Worm (Caenorhabditis elegans) whole organism, L3 larva: Measurements from ENCODE around the gene F54H12.8.

Experiments
- R02D3.7 ChIP-seq: fragments of 150-350 bp; optimal IDR thresholded peaks from 2 replicates; lab custom pipeline; 2014; ENCODE audit warnings: missing biosample characterization, missing genetic modification characterization
- ZK546.5 ChIP-seq: sonication (generic microtip); optimal IDR thresholded peaks from 2 replicates; lab custom pipeline; 2017; ENCODE audit warnings: missing biosample characterization, missing genetic modification characterization
- aly-2 ChIP-seq: fragments of 150-350 bp; optimal IDR thresholded peaks from 2 replicates; lab custom pipeline; 2014; ENCODE audit warnings: missing biosample characterization, missing genetic modification characterization
- ceh-28 ChIP-seq: fragments of 150-350 bp; optimal IDR thresholded peaks from 2 replicates; lab custom pipeline; 2014; ENCODE audit warnings: missing biosample characterization, missing genetic modification reagents, missing genetic modification characterization
- ceh-82 ChIP-seq: fragments of 150-350 bp; optimal IDR thresholded peaks from 2 replicates; lab custom pipeline; 2014; ENCODE audit warnings: missing biosample characterization, missing genetic modification characterization
- ceh-9 ChIP-seq: sonication (generic microtip); optimal IDR thresholded peaks from 2 replicates; lab custom pipeline; 2018; ENCODE audit warnings: missing biosample characterization, missing genetic modification characterization
- egl-27 ChIP-seq: sonication (generic microtip); optimal IDR thresholded peaks from 4 replicates; lab custom pipeline; 2017; ENCODE audit warnings: missing biosample characterization, missing genetic modification reagents, missing genetic modification characterization
- egl-5 ChIP-seq: fragments of 150-350 bp; optimal IDR thresholded peaks from 2 replicates; lab custom pipeline; 2017; ENCODE audit warnings: missing biosample characterization, missing genetic modification reagents, missing genetic modification characterization, inconsistent platforms
- elt-1 ChIP-seq: fragments of 150-350 bp; optimal IDR thresholded peaks from 2 replicates; lab custom pipeline; 2014; ENCODE audit warnings: missing biosample characterization, missing genetic modification characterization
- elt-3 ChIP-seq, 3 experiments: fragments of 150-350 bp in 1 of 3; sonication (generic microtip) in 2 of 3; optimal IDR thresholded peaks; 2 replicates in 2 of 3; 4 replicates in 1 of 3; lab custom pipeline; 2014 to 2017; ENCODE audit warnings: missing biosample characterization in 3 of 3, missing genetic modification characterization in 3 of 3
- fkh-2 ChIP-seq: fragments of 150-350 bp; optimal IDR thresholded peaks from 2 replicates; lab custom pipeline; 2014; ENCODE audit warnings: missing biosample characterization, missing genetic modification reagents, missing genetic modification characterization
- hmg-11 ChIP-seq: sonication (generic microtip); optimal IDR thresholded peaks from 2 replicates; lab custom pipeline; 2016; ENCODE audit warnings: missing genetic modification characterization, missing compliant biosample characterization
- jun-1 ChIP-seq: fragments of 150-350 bp; optimal IDR thresholded peaks from 2 replicates; lab custom pipeline; 2014; ENCODE audit warnings: missing biosample characterization, missing genetic modification reagents, missing genetic modification characterization
- lin-15B ChIP-seq: fragments of 150-350 bp; optimal IDR thresholded peaks from 2 replicates; lab custom pipeline; 2014; ENCODE audit warnings: missing biosample characterization, missing genetic modification characterization
- lsy-12 ChIP-seq: sonication (generic microtip); optimal IDR thresholded peaks from 2 replicates; lab custom pipeline; 2016; ENCODE audit warnings: mild to moderate bottlenecking, missing genetic modification characterization, missing compliant biosample characterization
- mml-1 ChIP-seq: fragments of 150-350 bp; sonication (generic microtip); optimal IDR thresholded peaks from 3 replicates; lab custom pipeline; 2014; ENCODE audit warnings: missing biosample characterization, missing genetic modification characterization
- nfya-1 ChIP-seq: sonication (generic microtip); optimal IDR thresholded peaks from 2 replicates; lab custom pipeline; 2017; ENCODE audit warnings: missing genetic modification characterization, mild to moderate bottlenecking, missing compliant biosample characterization, antibody characterized with exemption, moderate library complexity; ENCODE audit not compliant: insufficient read depth
- nhr-11 ChIP-seq: fragments of 150-350 bp; optimal IDR thresholded peaks from 2 replicates; lab custom pipeline; 2014; ENCODE audit warnings: missing biosample characterization, missing genetic modification characterization
- nhr-25 ChIP-seq: sonication (generic microtip); optimal IDR thresholded peaks from 2 replicates; lab custom pipeline; 2017; ENCODE audit warnings: missing biosample characterization, missing genetic modification characterization
- nhr-28 ChIP-seq: fragments of 150-350 bp; optimal IDR thresholded peaks from 2 replicates; lab custom pipeline; 2014; ENCODE audit warnings: missing biosample characterization, missing genetic modification characterization
- nhr-43 ChIP-seq: sonication (generic microtip); optimal IDR thresholded peaks from 2 replicates; lab custom pipeline; 2016; ENCODE audit warnings: mild to moderate bottlenecking, missing genetic modification characterization, missing compliant biosample characterization; ENCODE audit not compliant: poor library complexity, severe bottlenecking
- pha-4 ChIP-seq: fragments of 150-350 bp; optimal IDR thresholded peaks from 2 replicates; lab custom pipeline; 2014; ENCODE audit warnings: missing biosample characterization, missing genetic modification reagents, missing genetic modification characterization
- pqm-1 ChIP-seq: fragments of 150-350 bp; optimal IDR thresholded peaks from 2 replicates; lab custom pipeline; 2017; ENCODE audit warnings: missing biosample characterization, missing genetic modification characterization, inconsistent platforms
- tbx-2 ChIP-seq: sonication (generic microtip); optimal IDR thresholded peaks from 2 replicates; lab custom pipeline; 2016; ENCODE audit warnings: mild to moderate bottlenecking, missing genetic modification characterization, missing compliant biosample characterization
- unc-62 ChIP-seq: fragments of 150-350 bp; sonication (generic microtip); optimal IDR thresholded peaks from 4 replicates; lab custom pipeline; 2014; ENCODE audit warnings: missing biosample characterization, missing genetic modification reagents, missing genetic modification characterization
- zag-1 ChIP-seq: fragments of 150-350 bp; optimal IDR thresholded peaks from 2 replicates; lab custom pipeline; 2014; ENCODE audit warnings: missing biosample characterization, missing genetic modification characterization
- ztf-11 ChIP-seq: fragments of 150-350 bp; optimal IDR thresholded peaks from 2 replicates; lab custom pipeline; 2014; ENCODE audit warnings: missing biosample characterization, missing genetic modification characterization

The F54H12.8 gene

DNA sequence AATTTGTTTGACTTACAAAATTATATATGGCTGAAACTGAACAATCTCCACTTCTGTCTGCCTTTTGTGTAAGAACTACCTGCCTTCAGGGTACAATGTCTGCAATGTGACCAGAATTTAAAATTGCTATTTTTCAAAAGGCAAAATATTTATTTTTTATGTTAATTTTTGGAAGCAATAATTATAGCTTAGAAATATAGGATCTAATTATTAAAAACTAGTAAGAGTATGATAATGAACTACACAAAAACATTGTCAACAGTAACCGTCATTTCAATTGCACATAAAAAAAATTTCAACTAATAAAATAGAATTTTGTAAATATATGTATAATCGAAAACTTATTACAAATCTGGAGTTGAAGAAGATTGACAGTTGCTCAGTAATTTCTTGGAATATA lies 12.1 kb downstream of the F54H12.8 start, which contains the start of gene C29E4.9:
C29E4.9 (minus strand) TSS at position 101 of the 400 bp plus-strand sequence.
- TF ChIP-seq egl-27 (tag; lab: Kevin White, UChicago) (no peak), tbx-2 (tag; lab: Kevin White, UChicago) (no peak), pqm-1 (tag; lab: Kevin White, UChicago) (no peak), pha-4 (tag; lab: Kevin White, UChicago) (no peak), R02D3.7 (tag; lab: Kevin White, UChicago) (no peak), elt-1 (tag; lab: Kevin White, UChicago) (no peak), nhr-28 (tag; lab: Kevin White, UChicago) (no peak), nhr-25 (tag; lab: Kevin White, UChicago) (no peak), ceh-28 (tag; lab: Kevin White, UChicago) (no peak), zag-1 (tag; lab: Kevin White, UChicago) (no peak), lsy-12 (tag; lab: Kevin White, UChicago) (no peak)

- TF ChIP-seq nhr-43 (tag; lab: Kevin White, UChicago) (no peak), ztf-11 (tag; lab: Kevin White, UChicago) (no peak), fkh-2 (no peak)
Observed at ce11 chrIII:7953208-7953607, 15.8 kb downstream of the F54H12.8 start, which contains the start of gene let-754. let-754 (minus strand) TSS chrIII:7953308.

- peak; percentile 32 for TF ChIP-seq pha-4 (tag; lab: Kevin White, UChicago)
- TF ChIP-seq lin-15B (tag; lab: Kevin White, UChicago), result peak; percentile 70
- TF ChIP-seq nfya-1 (tag; lab: Kevin White, UChicago), result peak; percentile 68
- TF ChIP-seq ceh-82 (tag; lab: Kevin White, UChicago), result no peak
- TF ChIP-seq egl-5, result peak; percentile 21
- peak; percentile 19 for TF ChIP-seq hmg-11 (tag; lab: Kevin White, UChicago)
Observed at ce11 chrIII:7952077-7952765, 16.8 kb downstream of the F54H12.8 start, which contains the start of gene C29E4.15. C29E4.15 (plus strand) TSS chrIII:7952623.

- TF ChIP-seq unc-62 (no peak), nfya-1 (tag; lab: Kevin White, UChicago) (no peak), tbx-2 (tag; lab: Kevin White, UChicago) (peak; percentile 35), mml-1 (tag; lab: Kevin White, UChicago) (no peak), nhr-43 (tag; lab: Kevin White, UChicago) (peak; percentile 91)
Observed at ce11 chrIII:7950447-7950846, 18.6 kb downstream of the F54H12.8 start.

ce11 chrIII:7948802-7949201 lies 20.2 kb downstream of the F54H12.8 start, which contains the start of gene col-90:
col-90 (plus strand) TSS chrIII:7948838.
- no peak for TF ChIP-seq elt-3 (tag; optimal IDR thresholded peaks at IDR 0.05; lab: Kevin White, UChicago)
- TF ChIP-seq nhr-43 (tag; lab: Kevin White, UChicago), result peak; percentile 61
- TF ChIP-seq nhr-25 (tag; lab: Kevin White, UChicago), result peak; percentile 55
- TF ChIP-seq fkh-2, result no peak

DNA sequence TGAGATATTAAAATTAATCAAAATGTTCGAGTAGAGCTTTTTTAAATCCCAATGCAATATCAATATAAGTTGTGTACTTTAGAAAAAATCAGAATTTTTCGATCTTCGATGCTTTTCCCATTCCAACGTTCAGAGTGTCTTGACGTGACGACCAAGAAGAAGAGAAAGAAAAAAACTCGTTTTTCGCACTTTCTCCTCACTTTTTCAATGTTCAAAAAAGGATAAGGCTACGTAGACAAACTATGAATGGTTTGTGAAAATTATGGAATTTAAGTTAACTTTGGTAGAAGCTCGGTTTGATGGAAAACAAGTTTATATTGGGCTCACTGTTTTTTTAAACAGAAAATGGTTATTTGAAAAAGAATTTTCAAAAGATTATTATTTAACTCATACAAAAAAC lies 21.3 kb downstream of the F54H12.8 start:
- TF ChIP-seq ztf-11 (tag; lab: Kevin White, UChicago) (no peak), ceh-9 (tag; lab: Kevin White, UChicago) (no peak), zag-1 (tag; lab: Kevin White, UChicago) (no peak), mml-1 (tag; lab: Kevin White, UChicago) (no peak), nhr-11 (no peak), tbx-2 (tag; lab: Kevin White, UChicago) (no peak), hmg-11 (tag; lab: Kevin White, UChicago) (no peak), pqm-1 (tag; lab: Kevin White, UChicago) (no peak), aly-2 (tag; lab: Kevin White, UChicago) (no peak), lin-15B (tag; lab: Kevin White, UChicago) (no peak), ZK546.5 (tag; lab: Kevin White, UChicago) (no peak), egl-27 (tag; lab: Kevin White, UChicago) (no peak), elt-3 (tag; optimal IDR thresholded peaks at IDR 0.05; lab: Kevin White, UChicago) (no peak), jun-1 (no peak)
